Worm (Caenorhabditis elegans) whole organism, early embryonic: ENCODE measurements around the gene C50F4.10.

Source experiments
- B0310.2 ChIP-seq: sonication (generic microtip); optimal IDR thresholded peaks from 2 replicates; lab custom pipeline; 2016; ENCODE audit warnings: mild to moderate bottlenecking, missing genetic modification characterization, missing compliant biosample characterization
- F13C5.2 ChIP-seq: sonication (generic microtip); optimal IDR thresholded peaks from 2 replicates; lab custom pipeline; 2017; ENCODE audit warnings: mild to moderate bottlenecking, missing genetic modification characterization, inconsistent platforms, missing compliant biosample characterization
- aly-1 ChIP-seq: sonication (generic microtip); optimal IDR thresholded peaks from 2 replicates; lab custom pipeline; 2016; ENCODE audit warnings: missing genetic modification characterization, missing compliant biosample characterization
- ama-1 ChIP-seq: fragments of 150-350 bp; optimal IDR thresholded peaks from 2 replicates; lab custom pipeline; 2014
- ceh-13 ChIP-seq: fragments of 200-800 bp; sonication (Bioruptor generic); optimal IDR thresholded peaks from 2 replicates; lab custom pipeline; 2018; ENCODE audit warnings: mild to moderate bottlenecking, missing genetic modification characterization, missing compliant biosample characterization
- ceh-36 ChIP-seq: sonication (generic microtip); optimal IDR thresholded peaks from 2 replicates; lab custom pipeline; 2016; ENCODE audit warnings: missing genetic modification characterization, inconsistent platforms, missing compliant biosample characterization
- ets-7 ChIP-seq: sonication (generic microtip); optimal IDR thresholded peaks from 2 replicates; lab custom pipeline; 2016; ENCODE audit warnings: missing genotype, missing genetic modification characterization, missing compliant biosample characterization
- flt-1 ChIP-seq: fragments of 200-800 bp; sonication (Bioruptor generic); IDR thresholded peaks from 2 replicates; pipeline ENCODE4 v1.3.6; 2022; ENCODE audit warnings: missing genetic modification characterization, missing compliant biosample characterization
- hmbx-1 ChIP-seq: sonication (generic microtip); optimal IDR thresholded peaks from 2 replicates; lab custom pipeline; 2016; ENCODE audit warnings: mild to moderate bottlenecking, missing genetic modification characterization, missing compliant biosample characterization
- hmg-4 ChIP-seq: fragments of 200-800 bp; sonication (Bioruptor generic); optimal IDR thresholded peaks from 2 replicates; lab custom pipeline; 2018; ENCODE audit warnings: mild to moderate bottlenecking, missing genetic modification characterization, missing compliant biosample characterization
- hnd-1 ChIP-seq: sonication (generic microtip); optimal IDR thresholded peaks from 2 replicates; lab custom pipeline; 2016; ENCODE audit warnings: missing genetic modification characterization, missing compliant biosample characterization
- pes-1 ChIP-seq: fragments of 200-800 bp; sonication (Bioruptor generic); IDR thresholded peaks from 2 replicates; pipeline ENCODE4 v1.3.6; 2022; ENCODE audit warnings: missing genetic modification reagents, missing genetic modification characterization, missing compliant biosample characterization
- scrt-1 ChIP-seq: fragments of 200-800 bp; sonication (Bioruptor generic); IDR thresholded peaks from 2 replicates; pipeline ENCODE4 v1.3.6; 2022; ENCODE audit warnings: missing genetic modification characterization, missing compliant biosample characterization
- sea-1 ChIP-seq: fragments of 200-800 bp; sonication (Bioruptor generic); conservative IDR thresholded peaks from 2 replicates; pipeline ENCODE4 v1.3.6; 2022; ENCODE audit warnings: missing genetic modification characterization, missing compliant biosample characterization
- tbx-11 ChIP-seq: fragments of 200-800 bp; sonication (Bioruptor generic); IDR thresholded peaks from 2 replicates; pipeline ENCODE4 v1.3.6; 2022; ENCODE audit warnings: missing genetic modification characterization, missing compliant biosample characterization
- tbx-37 ChIP-seq: fragments of 200-800 bp; sonication (Bioruptor generic); conservative IDR thresholded peaks from 2 replicates; pipeline ENCODE4 v1.3.6; 2022; ENCODE audit warnings: missing genetic modification reagents, missing genetic modification characterization, missing compliant biosample characterization
- tra-4 ChIP-seq: sonication (generic microtip); optimal IDR thresholded peaks from 2 replicates; lab custom pipeline; 2017; ENCODE audit warnings: missing genetic modification characterization, missing compliant biosample characterization

C50F4.10 gene

DNA sequence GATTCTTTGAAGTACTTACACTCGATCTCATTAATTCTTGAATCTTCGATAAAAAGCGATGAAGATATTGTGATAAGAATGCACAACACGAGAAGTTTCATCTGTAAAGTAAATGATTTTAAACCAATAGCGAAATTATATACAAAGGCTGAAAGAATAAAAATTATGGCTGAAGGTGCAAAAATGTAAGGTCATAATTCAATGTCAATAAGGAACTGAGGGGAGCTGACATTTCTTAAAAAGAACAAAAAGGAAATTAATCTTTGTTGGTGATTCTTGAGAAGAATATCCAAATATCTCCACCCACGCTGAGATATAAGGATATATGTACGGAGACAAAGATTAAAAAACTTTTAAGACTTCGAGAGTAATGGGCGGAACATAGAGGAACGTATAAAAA, 7.3 kb downstream of the C50F4.10 start, which contains the start of gene C50F4.9:
Gene C50F4.9, minus strand, starts transcription at position 101 of the 400 bp plus-strand sequence.
- TF ChIP-seq aly-1 (no peak), hmbx-1 (tag; lab: Kevin White, UChicago) (no peak), hmg-4 (GFP tag; lab: Kevin White, UChicago) (no peak), flt-1 (GFP tag; lab: Robert Waterston, UW) (no peak)

DNA sequence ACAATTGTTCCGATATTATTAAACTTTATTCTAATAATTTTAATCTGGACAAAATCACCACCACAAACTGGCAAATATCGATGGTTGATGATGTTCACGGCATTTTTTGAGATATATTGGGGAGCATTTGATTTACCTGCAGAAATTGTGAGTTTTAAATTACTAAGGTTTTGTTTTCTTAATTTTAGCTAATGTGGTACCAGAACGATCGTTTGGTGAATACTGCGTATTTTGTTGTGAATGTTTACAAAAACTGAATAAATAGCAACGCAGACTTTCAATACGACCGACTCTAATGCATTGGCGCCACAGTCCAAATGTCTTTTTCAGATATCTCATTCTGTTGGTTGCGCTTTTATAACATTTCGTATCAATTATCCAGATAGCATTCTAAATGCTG, 9.7 kb downstream of the C50F4.10 start:
- TF ChIP-seq tbx-11 (GFP tag; lab: Robert Waterston, UW) (no peak), aly-1 (no peak), hnd-1 (no peak), B0310.2 (no peak)

DNA sequence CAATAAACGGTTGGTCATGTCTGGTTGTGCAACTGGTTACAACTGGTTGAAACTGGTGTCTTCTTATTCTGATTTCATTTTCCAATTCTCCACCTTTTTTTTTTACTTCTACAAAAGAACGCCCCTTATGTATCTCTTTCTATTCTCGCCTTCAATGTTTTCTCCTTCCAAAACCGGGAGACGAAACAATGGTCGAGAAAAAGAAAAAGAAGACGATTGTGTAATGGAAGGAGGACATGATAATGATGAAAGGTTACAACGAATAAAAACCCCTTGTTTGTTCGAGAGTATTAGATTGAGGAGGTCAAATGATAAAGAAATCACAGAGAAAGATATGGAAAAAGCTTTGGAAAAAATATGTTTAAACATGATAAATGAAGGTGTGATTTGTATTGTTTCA, 12.5 kb downstream of the C50F4.10 start, which contains the start of gene C50F4.8:
Gene C50F4.8, minus strand, starts transcription at position 28 of the 400 bp plus-strand sequence.
- TF ChIP-seq pes-1, result no peak

DNA sequence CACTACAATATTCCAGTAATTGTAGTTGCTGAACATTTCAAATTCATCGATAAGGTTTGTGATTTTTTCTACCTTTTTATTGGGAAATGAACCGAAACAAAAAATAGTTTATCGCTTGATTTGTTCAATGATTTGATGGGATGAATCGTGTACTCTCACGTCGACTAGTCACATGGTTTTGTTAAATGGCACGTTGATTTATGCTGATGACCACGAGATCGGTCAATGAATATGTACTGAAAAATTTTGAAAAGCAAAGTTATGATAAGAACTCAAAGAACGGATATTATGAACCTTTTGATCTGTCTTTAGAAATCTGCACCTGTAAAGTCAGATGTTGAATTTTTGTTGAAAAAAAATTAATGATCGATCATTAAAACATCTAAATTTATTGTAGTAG, 15.1 kb downstream of the C50F4.10 start:
- TF ChIP-seq ceh-36 (tag; lab: Kevin White, UChicago), result no peak
- no peak for TF ChIP-seq tbx-37 (GFP tag; lab: Robert Waterston, UW)
- TF ChIP-seq sea-1, result no peak
- no peak for TF ChIP-seq tbx-11 (GFP tag; lab: Robert Waterston, UW)
- no peak for TF ChIP-seq aly-1
- TF ChIP-seq scrt-1 (GFP tag; lab: Robert Waterston, UW), result no peak
- no peak for TF ChIP-seq ceh-13 (GFP tag; lab: Kevin White, UChicago)
- no peak for TF ChIP-seq B0310.2
- TF ChIP-seq hmbx-1 (tag; lab: Kevin White, UChicago), result no peak
- TF ChIP-seq ets-7 (tag; lab: Kevin White, UChicago), result no peak
- TF ChIP-seq ama-1, result no peak
- TF ChIP-seq flt-1 (GFP tag; lab: Robert Waterston, UW), result no peak
- TF ChIP-seq hmg-4 (GFP tag; lab: Kevin White, UChicago), result no peak
- no peak for TF ChIP-seq hnd-1

DNA sequence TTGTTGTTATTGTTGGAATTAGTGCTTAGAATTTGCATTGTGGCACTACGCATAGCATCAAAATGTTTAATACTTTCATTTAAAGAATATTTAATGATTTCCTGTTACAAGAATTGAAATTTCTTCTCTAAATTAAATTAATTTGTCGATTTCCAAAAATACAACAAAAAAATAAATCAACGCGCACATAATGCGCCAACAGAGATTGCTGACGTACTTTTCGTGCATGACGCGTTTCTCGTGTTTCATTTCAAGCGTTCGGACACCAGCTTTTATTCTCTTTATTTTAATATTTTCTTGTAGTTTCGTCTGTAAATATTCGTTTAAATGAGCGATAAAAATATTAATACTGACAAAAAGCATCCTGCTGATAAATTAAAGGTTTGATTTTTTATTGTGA, 17.8 kb downstream of the C50F4.10 start, which contains the start of gene eif-2Bdelta:
Gene eif-2Bdelta, plus strand, starts transcription at position 235 of the 400 bp plus-strand sequence.
- TF ChIP-seq hnd-1 (no peak), tra-4 (tag; lab: Kevin White, UChicago) (no peak), hmg-4 (GFP tag; lab: Kevin White, UChicago) (no peak), ama-1 (no peak), ceh-13 (GFP tag; lab: Kevin White, UChicago) (no peak), ceh-36 (tag; lab: Kevin White, UChicago) (no peak), tbx-37 (GFP tag; lab: Robert Waterston, UW) (no peak), flt-1 (GFP tag; lab: Robert Waterston, UW) (no peak), pes-1 (no peak), sea-1 (no peak), ets-7 (tag; lab: Kevin White, UChicago) (no peak), F13C5.2 (no peak), tbx-11 (GFP tag; lab: Robert Waterston, UW) (no peak), hmbx-1 (tag; lab: Kevin White, UChicago) (no peak), B0310.2 (no peak), aly-1 (no peak), scrt-1 (GFP tag; lab: Robert Waterston, UW) (no peak)

DNA sequence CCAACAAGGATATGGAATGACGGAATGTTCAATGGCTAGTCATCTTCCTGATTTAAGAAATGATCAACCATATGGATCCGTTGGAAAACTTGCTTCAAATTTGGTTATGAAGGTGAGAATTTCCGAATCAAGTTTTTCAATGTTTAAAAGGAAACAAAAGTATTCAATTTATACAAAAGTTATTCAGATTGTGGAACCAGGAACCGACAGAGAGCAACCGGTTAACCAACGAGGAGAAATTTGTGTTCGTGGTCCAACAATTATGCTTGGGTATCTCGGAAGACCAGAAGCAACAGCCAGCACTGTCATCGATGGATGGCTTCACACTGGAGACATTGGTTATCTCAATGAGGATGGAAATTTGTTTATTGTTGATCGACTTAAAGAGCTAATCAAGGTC, 21.8 kb downstream of the C50F4.10 start:
- TF ChIP-seq ama-1 (no peak), aly-1 (no peak), F13C5.2 (no peak), tra-4 (tag; lab: Kevin White, UChicago) (no peak), ceh-13 (GFP tag; lab: Kevin White, UChicago) (no peak)

DNA sequence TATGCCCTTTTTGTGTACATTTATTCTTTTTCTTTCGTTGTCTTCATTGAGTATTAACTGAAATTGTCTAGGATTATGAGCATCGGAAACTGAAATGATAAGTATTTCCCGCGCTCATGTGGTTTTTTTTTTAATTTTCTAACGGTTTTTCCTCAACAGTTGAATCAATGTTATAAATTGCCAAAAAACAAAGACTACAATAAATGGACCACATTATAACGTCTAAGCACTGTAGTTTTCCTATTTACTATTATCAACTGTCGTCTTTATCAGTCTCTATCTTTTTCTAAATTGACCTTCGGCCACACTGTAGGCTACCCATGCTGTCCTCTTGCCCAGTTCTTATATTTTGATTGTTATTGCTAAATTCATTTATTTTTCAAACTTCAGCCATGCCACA, 23.6 kb downstream of the C50F4.10 start, which contains the start of gene acs-14:
Gene acs-14, plus strand, starts transcription at position 391 of the 400 bp plus-strand sequence.
- TF ChIP-seq tbx-37 (GFP tag; lab: Robert Waterston, UW), result no peak

DNA sequence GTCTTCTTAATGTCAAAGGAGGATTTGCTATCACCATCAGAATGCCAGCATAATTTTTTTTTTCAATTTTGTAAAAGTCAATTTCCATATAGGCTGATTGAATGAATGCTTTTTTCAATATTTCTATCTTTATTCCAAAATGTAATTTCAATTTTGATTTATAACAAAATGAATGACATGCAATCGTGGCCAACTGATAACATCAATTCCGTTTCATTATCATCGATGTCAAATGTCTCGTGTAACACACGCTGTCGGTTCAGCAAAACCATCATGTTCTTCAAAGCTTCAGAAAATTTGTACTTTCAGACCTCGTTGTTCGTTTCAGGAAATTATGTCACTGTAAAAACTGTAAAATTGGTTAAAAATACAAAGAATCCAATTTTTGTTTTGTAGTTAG, 24.4 kb downstream of the C50F4.10 start:
- no peak for TF ChIP-seq tbx-37 (GFP tag; lab: Robert Waterston, UW)
- TF ChIP-seq ets-7 (tag; lab: Kevin White, UChicago), result no peak
- no peak for TF ChIP-seq aly-1
- TF ChIP-seq sea-1, result no peak
- TF ChIP-seq ceh-36 (tag; lab: Kevin White, UChicago), result no peak
- no peak for TF ChIP-seq flt-1 (GFP tag; lab: Robert Waterston, UW)
- no peak for TF ChIP-seq hnd-1
- no peak for TF ChIP-seq tra-4 (tag; lab: Kevin White, UChicago)
- no peak for TF ChIP-seq hmbx-1 (tag; lab: Kevin White, UChicago)

DNA sequence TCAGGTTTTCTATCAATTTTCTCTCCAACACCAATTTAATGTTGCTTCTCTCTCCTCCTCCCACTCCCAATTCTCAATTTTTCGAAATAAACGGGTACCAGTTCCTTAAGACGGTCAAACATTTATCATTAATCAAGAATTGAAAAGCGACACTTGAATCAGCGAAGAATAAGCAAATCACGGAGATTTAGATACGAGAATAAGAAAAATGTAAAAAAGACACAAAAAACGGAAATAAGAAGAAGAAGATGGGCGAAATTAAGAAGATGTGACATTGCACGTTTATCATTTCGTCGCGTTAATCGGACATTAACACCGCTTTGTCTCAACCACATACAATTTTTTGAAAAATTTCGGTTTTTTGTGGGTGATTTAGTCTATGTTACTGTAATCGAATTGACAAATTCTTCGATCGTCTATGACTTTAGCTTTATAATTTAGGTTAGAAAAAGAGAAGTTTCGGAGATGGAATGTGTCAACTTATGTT, 26.9 kb downstream of the C50F4.10 start, which contains the start of gene haao-1:
Gene haao-1, plus strand, starts transcription at position 437 of the 487 bp plus-strand sequence.
- TF ChIP-seq ceh-36 (tag; lab: Kevin White, UChicago) (no peak), pes-1 (no peak), ets-7 (tag; lab: Kevin White, UChicago) (no peak)
